Fruit fly (Drosophila melanogaster): ENCODE measurements around the gene CG34279.

The CG34279 gene

DNA sequence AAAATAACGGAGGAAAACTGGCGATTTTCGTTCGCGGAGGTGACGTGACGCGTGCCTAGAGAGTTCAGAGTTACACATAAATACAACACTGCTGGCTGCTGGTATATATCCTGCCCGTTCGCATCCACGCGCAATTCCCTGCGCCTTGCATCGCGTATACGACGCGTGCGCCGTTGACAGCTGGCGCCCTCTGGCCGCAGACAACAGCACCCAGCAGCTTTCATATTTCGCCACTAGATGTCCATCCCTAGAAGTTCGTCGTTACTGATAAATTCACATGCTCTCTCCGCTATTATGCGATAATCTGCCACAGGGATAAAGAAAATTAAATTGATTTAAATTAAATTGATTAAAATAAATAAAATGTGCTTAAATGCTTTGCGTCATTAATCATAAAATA lies 654 bp downstream of the CG34279 start, which contains the start of gene Sur-8 (continued):
- TF ChIP-seq Neu2 (GFP tag; optimal IDR thresholded peaks at IDR 0.05; ENCODE audit: borderline replicate concordance) (no peak), CG31441 (GFP tag; IDR thresholded peaks at IDR 0.05) (peak; percentile 20; the same call in 1 of the 2 replicates), hkb (optimal IDR thresholded peaks at IDR 0.05) (no peak), hkb (GFP tag; IDR thresholded peaks at IDR 0.05) (peak; percentile 56; the same call in 1 of the 2 replicates), fd3F (GFP tag; optimal IDR thresholded peaks at IDR 0.05) (peak; percentile 29), CG17186 (GFP tag; optimal IDR thresholded peaks at IDR 0.05) (peak; percentile 48), Ets97D (GFP tag; optimal IDR thresholded peaks at IDR 0.05) (peak; percentile 45), CG17829 (tag; optimal IDR thresholded peaks at IDR 0.05) (peak; percentile 53), CG7271 (tag; optimal IDR thresholded peaks at IDR 0.05) (no peak), Tbp (GFP tag; optimal IDR thresholded peaks at IDR 0.05) (no peak), danr (GFP tag; IDR thresholded peaks at IDR 0.05) (no peak), ase (GFP tag; IDR thresholded peaks at IDR 0.05) (peak; percentile 61; the same call in 2 of the 3 replicates), abd-A (tag; optimal IDR thresholded peaks at IDR 0.05) (no peak), Hr3 (GFP tag; optimal IDR thresholded peaks at IDR 0.05) (peak; percentile 63), GATAe (GFP tag; conservative IDR thresholded peaks at IDR 0.05) (0 out of 2 replicates have a peak, but pooled peaks have one; percentile 27), CG9817 (tag; optimal IDR thresholded peaks at IDR 0.05) (peak; percentile 58), CG4617 (GFP tag; optimal IDR thresholded peaks at IDR 0.05; ENCODE audit: borderline replicate concordance) (peak; percentile 32), zf30C (GFP tag; optimal IDR thresholded peaks at IDR 0.05) (no peak), yki (optimal IDR thresholded peaks at IDR 0.05) (no peak), btn (GFP tag; optimal IDR thresholded peaks at IDR 0.05) (no peak), bcd (GFP tag; optimal IDR thresholded peaks at IDR 0.05) (peak; percentile 60), CG10565 (GFP tag; optimal IDR thresholded peaks at IDR 0.05) (no peak), CG8290 (GFP tag; optimal IDR thresholded peaks at IDR 0.05) (peak; percentile 30), CG8290 (tag; optimal IDR thresholded peaks at IDR 0.05) (peak in 1 of 2 experiments; percentile 90), prd (optimal IDR thresholded peaks at IDR 0.05) (no peak), prd (GFP tag; IDR thresholded peaks at IDR 0.05) (peak; percentile 75), Blimp-1 (GFP tag; optimal IDR thresholded peaks at IDR 0.05) (peak; percentile 31), CG4404 (GFP tag; IDR thresholded peaks at IDR 0.05) (no peak), CG1647 (GFP tag; optimal IDR thresholded peaks at IDR 0.05) (peak; percentile 55), CG1792 (GFP tag; optimal IDR thresholded peaks at IDR 0.05) (peak; percentile 13), Ets65A (GFP tag) (peak; percentile 92), ab (GFP tag; optimal IDR thresholded peaks at IDR 0.05) (no peak), hb (GFP tag; IDR thresholded peaks at IDR 0.05; ENCODE audit: partially characterized antibody) (no peak), Hsf (GFP tag; optimal IDR thresholded peaks at IDR 0.05) (peak; percentile 77), pzg (GFP tag; optimal IDR thresholded peaks at IDR 0.05) (peak; percentile 35), amos (GFP tag; IDR thresholded peaks at IDR 0.05; ENCODE audit: partially characterized antibody) (no peak; the same call in 1 of the 2 replicates), Jarid2 (GFP tag; optimal IDR thresholded peaks at IDR 0.05) (peak; percentile 26), slou (GFP tag; optimal IDR thresholded peaks at IDR 0.05) (peak; percentile 17), Mad (GFP tag; optimal IDR thresholded peaks at IDR 0.05) (peak; percentile 40), CG3838 (GFP tag; optimal IDR thresholded peaks at IDR 0.05) (no peak), HmgZ (tag; optimal IDR thresholded peaks at IDR 0.05) (peak; percentile 62), trem (tag; optimal IDR thresholded peaks at IDR 0.05) (no peak), CG13424 (tag; optimal IDR thresholded peaks at IDR 0.05) (peak; percentile 0), CG12942 (GFP tag; optimal IDR thresholded peaks at IDR 0.05) (peak; percentile 40), ro (GFP tag; IDR thresholded peaks at IDR 0.05) (no peak), Dek (tag; optimal IDR thresholded peaks at IDR 0.05) (peak; percentile 34), CG13624 (GFP tag; optimal IDR thresholded peaks at IDR 0.05) (peak; percentile 53), zen (tag; optimal IDR thresholded peaks at IDR 0.05) (peak; percentile 53), grn (GFP tag; optimal IDR thresholded peaks at IDR 0.05) (peak; percentile 8), Ptx1 (GFP tag; IDR thresholded peaks at IDR 0.05) (peak; percentile 81), CG43689 (GFP tag; IDR thresholded peaks at IDR 0.05) (peak; percentile 48), CG9797 (GFP tag; optimal IDR thresholded peaks at IDR 0.05) (no peak)

Data from whole organism, embryonic.